Worm (Caenorhabditis elegans) whole organism, L4 larva: ENCODE data around the gene Y97E10AR.6.
A peak's percentile ranks its signal among the peaks of the same experiment; 100 is the strongest.

ENCODE experiments used
- F49E8.2 ChIP-seq: sonication (generic microtip); optimal IDR thresholded peaks from 2 replicates; lab custom pipeline; 2016; ENCODE audit warnings: missing compliant biosample characterization, mild to moderate bottlenecking, missing genetic modification characterization, borderline replicate concordance
- T26A8.4 ChIP-seq: fragments of 200-800 bp; sonication (Bioruptor generic); IDR thresholded peaks from 2 replicates; pipeline ENCODE4 v1.3.6; 2022; ENCODE audit warnings: missing genetic modification characterization, missing compliant biosample characterization
- Y48G9A.11 ChIP-seq: fragments of 200-800 bp; sonication (Bioruptor generic); IDR thresholded peaks from 2 replicates; pipeline ENCODE4 v1.3.6; 2022; ENCODE audit warnings: missing genetic modification reagents, missing genetic modification characterization, missing compliant biosample characterization
- aly-2 ChIP-seq: sonication (generic microtip); optimal IDR thresholded peaks from 2 replicates; lab custom pipeline; 2018; ENCODE audit warnings: missing biosample characterization, missing genetic modification characterization
- ama-1 ChIP-seq: fragments of 150-350 bp; optimal IDR thresholded peaks from 2 replicates; lab custom pipeline; 2014; ENCODE audit warnings: inconsistent platforms, mixed read lengths
- ceh-44 ChIP-seq: fragments of 200-800 bp; sonication (Bioruptor generic); IDR thresholded peaks from 2 replicates; pipeline ENCODE4 v1.3.6; 2022; ENCODE audit warnings: missing genetic modification reagents, missing genetic modification characterization, missing compliant biosample characterization
- ceh-82 ChIP-seq: sonication (generic microtip); optimal IDR thresholded peaks from 2 replicates; lab custom pipeline; 2017; ENCODE audit warnings: missing biosample characterization, missing genetic modification characterization
- ces-1 ChIP-seq: fragments of 150-350 bp; sonication (generic microtip); optimal IDR thresholded peaks from 4 replicates; lab custom pipeline; 2014; ENCODE audit warnings: missing biosample characterization, missing genetic modification reagents, missing genetic modification characterization
- daf-12 ChIP-seq: fragments of 150-350 bp; optimal IDR thresholded peaks from 2 replicates; lab custom pipeline; 2014; ENCODE audit warnings: missing biosample characterization, missing genetic modification reagents, missing genetic modification characterization
- daf-16 ChIP-seq, 3 experiments: sonication (generic microtip); optimal IDR thresholded peaks; 2 replicates each; lab custom pipeline; 2016 to 2017; ENCODE audit warnings: missing genetic modification characterization in 3 of 3, missing genetic modification reagents in 3 of 3, mild to moderate bottlenecking in 2 of 3, missing compliant biosample characterization in 2 of 3, missing biosample characterization in 1 of 3, moderate library complexity in 1 of 3
- dmd-6 ChIP-seq: fragments of 200-800 bp; sonication (Bioruptor generic); IDR thresholded peaks from 2 replicates; pipeline ENCODE4 v1.3.6; 2022; ENCODE audit warnings: missing genetic modification reagents, missing genetic modification characterization, missing compliant biosample characterization
- dmd-9 ChIP-seq: fragments of 200-800 bp; sonication (Bioruptor generic); IDR thresholded peaks from 2 replicates; pipeline ENCODE4 v1.3.6; 2022; ENCODE audit warnings: missing genetic modification reagents, missing genetic modification characterization, missing compliant biosample characterization
- duxl-1 ChIP-seq: sonication (generic microtip); optimal IDR thresholded peaks from 2 replicates; lab custom pipeline; 2016; ENCODE audit warnings: mild to moderate bottlenecking, missing genetic modification characterization, moderate library complexity, missing compliant biosample characterization; ENCODE audit not compliant: poor library complexity
- dve-1 ChIP-seq: sonication (generic microtip); optimal IDR thresholded peaks from 2 replicates; lab custom pipeline; 2017; ENCODE audit warnings: antibody characterized with exemption, mild to moderate bottlenecking, missing genetic modification characterization, missing compliant biosample characterization; ENCODE audit not compliant: insufficient read depth
- egl-43 ChIP-seq: fragments of 200-800 bp; sonication (Bioruptor generic); IDR thresholded peaks from 2 replicates; pipeline ENCODE4 v1.3.6; 2022; ENCODE audit warnings: missing genetic modification reagents, missing genetic modification characterization, missing compliant biosample characterization
- fkh-10 ChIP-seq: fragments of 150-350 bp; optimal IDR thresholded peaks from 2 replicates; lab custom pipeline; 2014; ENCODE audit warnings: missing biosample characterization, missing genetic modification reagents, missing genetic modification characterization
- hlh-11 ChIP-seq: fragments of 200-800 bp; sonication (Bioruptor generic); optimal IDR thresholded peaks from 2 replicates; lab custom pipeline; 2018; ENCODE audit warnings: mild to moderate bottlenecking, missing genetic modification characterization, missing compliant biosample characterization
- hlh-30 ChIP-seq: sonication (generic microtip); optimal IDR thresholded peaks from 2 replicates; lab custom pipeline; 2017; ENCODE audit warnings: antibody characterized with exemption, mild to moderate bottlenecking, missing genetic modification characterization, missing compliant biosample characterization; ENCODE audit not compliant: insufficient read depth
- lim-7 ChIP-seq: fragments of 200-800 bp; sonication (Bioruptor generic); IDR thresholded peaks from 2 replicates; pipeline ENCODE4 v1.3.6; 2022; ENCODE audit warnings: missing genetic modification characterization, missing compliant biosample characterization
- lin-1 ChIP-seq: fragments of 200-800 bp; sonication (Bioruptor generic); IDR thresholded peaks from 2 replicates; pipeline ENCODE4 v1.3.6; 2022; ENCODE audit warnings: missing genetic modification reagents, missing genetic modification characterization, missing compliant biosample characterization
- lin-15B ChIP-seq: fragments of 150-350 bp; sonication (generic microtip); optimal IDR thresholded peaks from 3 replicates; lab custom pipeline; 2014; ENCODE audit warnings: missing biosample characterization, missing genetic modification characterization
- lin-29 ChIP-seq: fragments of 200-800 bp; sonication (Bioruptor generic); IDR thresholded peaks from 2 replicates; pipeline ENCODE4 v1.3.6; 2022; ENCODE audit warnings: missing genetic modification reagents, missing genetic modification characterization, missing compliant biosample characterization
- lin-38 ChIP-seq: fragments of 200-800 bp; sonication (Bioruptor generic); IDR thresholded peaks from 2 replicates; pipeline ENCODE4 v1.3.6; 2022; ENCODE audit warnings: missing genetic modification reagents, missing genetic modification characterization, missing compliant biosample characterization
- lin-39 ChIP-seq: fragments of 150-350 bp; optimal IDR thresholded peaks from 2 replicates; lab custom pipeline; 2014; ENCODE audit warnings: missing biosample characterization, missing genetic modification reagents, missing genetic modification characterization
- lir-3 ChIP-seq: sonication (generic microtip); optimal IDR thresholded peaks from 2 replicates; lab custom pipeline; 2016; ENCODE audit warnings: mild to moderate bottlenecking, missing genetic modification characterization, missing compliant biosample characterization
- madf-5 ChIP-seq, 2 experiments: fragments of 200-800 bp; sonication (Bioruptor generic); IDR thresholded peaks; 2 replicates each; pipeline ENCODE4 v1.3.6; 2022; ENCODE audit warnings: missing compliant biosample characterization in 2 of 2, missing genetic modification characterization in 2 of 2
- madf-9 ChIP-seq: fragments of 200-800 bp; sonication (Bioruptor generic); conservative IDR thresholded peaks from 2 replicates; pipeline ENCODE4 v1.3.6; 2022; ENCODE audit warnings: missing genetic modification reagents, missing genetic modification characterization, missing compliant biosample characterization
- mep-1 ChIP-seq: fragments of 150-350 bp; sonication (generic microtip); optimal IDR thresholded peaks from 3 replicates; lab custom pipeline; 2014; ENCODE audit warnings: missing biosample characterization, missing genetic modification characterization
- mes-2 ChIP-seq: sonication (generic microtip); optimal IDR thresholded peaks from 2 replicates; lab custom pipeline; 2016; ENCODE audit warnings: missing genotype, mild to moderate bottlenecking, missing genetic modification characterization, missing compliant biosample characterization; ENCODE audit not compliant: poor library complexity, severe bottlenecking
- mxl-3 ChIP-seq: fragments of 200-800 bp; sonication (Bioruptor generic); optimal IDR thresholded peaks from 2 replicates; lab custom pipeline; 2018; ENCODE audit warnings: mild to moderate bottlenecking, missing genetic modification characterization, missing compliant biosample characterization
- nhr-102 ChIP-seq: sonication (generic microtip); optimal IDR thresholded peaks from 2 replicates; lab custom pipeline; 2016; ENCODE audit warnings: mild to moderate bottlenecking, missing genetic modification characterization, moderate library complexity, missing compliant biosample characterization
- nhr-28 ChIP-seq: fragments of 150-350 bp; optimal IDR thresholded peaks from 2 replicates; lab custom pipeline; 2014; ENCODE audit warnings: missing biosample characterization, missing genetic modification characterization
- nhr-42 ChIP-seq: fragments of 200-800 bp; sonication (Bioruptor generic); IDR thresholded peaks from 2 replicates; pipeline ENCODE4 v1.3.6; 2022; ENCODE audit warnings: missing genetic modification characterization, missing compliant biosample characterization
- nhr-48 ChIP-seq: sonication (generic microtip); optimal IDR thresholded peaks from 2 replicates; lab custom pipeline; 2016; ENCODE audit warnings: mild to moderate bottlenecking, missing genetic modification characterization, missing compliant biosample characterization
- pqm-1 ChIP-seq: sonication (generic microtip); optimal IDR thresholded peaks from 2 replicates; lab custom pipeline; 2017; ENCODE audit warnings: missing biosample characterization, missing genetic modification characterization
- saeg-2 ChIP-seq: fragments of 200-800 bp; sonication (Bioruptor generic); IDR thresholded peaks from 2 replicates; pipeline ENCODE4 v1.3.6; 2022; ENCODE audit warnings: missing genetic modification reagents, missing genetic modification characterization, missing compliant biosample characterization
- set-16 ChIP-seq: fragments of 200-800 bp; sonication (Bioruptor generic); IDR thresholded peaks from 2 replicates; pipeline ENCODE4 v1.3.6; 2022; ENCODE audit warnings: missing genetic modification reagents, missing genetic modification characterization, missing compliant biosample characterization
- spr-3 ChIP-seq: fragments of 200-800 bp; sonication (Bioruptor generic); optimal IDR thresholded peaks from 2 replicates; lab custom pipeline; 2018; ENCODE audit warnings: mild to moderate bottlenecking, missing genetic modification characterization, missing compliant biosample characterization
- tag-97 ChIP-seq: fragments of 200-800 bp; sonication (Bioruptor generic); IDR thresholded peaks from 2 replicates; pipeline ENCODE4 v1.3.6; 2022; ENCODE audit warnings: missing genetic modification characterization, missing compliant biosample characterization
- unc-130 ChIP-seq: sonication (generic microtip); optimal IDR thresholded peaks from 2 replicates; lab custom pipeline; 2016; ENCODE audit warnings: missing genetic modification reagents, missing genetic modification characterization, missing compliant biosample characterization
- zip-2 ChIP-seq: fragments of 150-350 bp; optimal IDR thresholded peaks from 2 replicates; lab custom pipeline; 2014; ENCODE audit warnings: missing biosample characterization, missing genetic modification characterization
- ztf-11 ChIP-seq: fragments of 150-350 bp; optimal IDR thresholded peaks from 2 replicates; lab custom pipeline; 2014; ENCODE audit warnings: missing biosample characterization, missing genetic modification characterization
- ztf-7 ChIP-seq: fragments of 150-350 bp; optimal IDR thresholded peaks from 2 replicates; lab custom pipeline; 2014; ENCODE audit warnings: missing biosample characterization, missing genetic modification characterization

The Y97E10AR.6 gene

ce11 chrV:8017924-8018323, 4.2 kb upstream of the Y97E10AR.6 start (continued):
- TF ChIP-seq set-16 (GFP tag; lab: Robert Waterston, UW) (no peak), ceh-44 (no peak), lin-15B (no peak), ztf-11 (tag; lab: Kevin White, UChicago) (no peak), mep-1 (peak; percentile 1), madf-9 (no peak), lin-39 (tag; lab: Kevin White, UChicago) (no peak), mes-2 (tag; lab: Kevin White, UChicago) (no peak), mxl-3 (GFP tag; lab: Kevin White, UChicago) (no peak), saeg-2 (GFP tag; lab: Robert Waterston, UW) (no peak), Y48G9A.11 (GFP tag; lab: Robert Waterston, UW) (no peak), nhr-48 (tag; lab: Kevin White, UChicago) (no peak), nhr-42 (GFP tag; lab: Robert Waterston, UW) (no peak), aly-2 (tag; lab: Kevin White, UChicago) (no peak), zip-2 (tag; lab: Kevin White, UChicago) (no peak), lin-29 (GFP tag; lab: Robert Waterston, UW) (no peak), ceh-82 (no peak), ces-1 (GFP tag; lab: Kevin White, UChicago) (no peak), hlh-11 (peak; percentile 65)

ce11 chrV:8016928-8017327, 3.2 kb upstream of the Y97E10AR.6 start, which contains the start of gene sptl-2:
Gene sptl-2, plus strand, starts transcription at chrV:8017207.
- TF ChIP-seq mes-2 (tag; lab: Kevin White, UChicago) (peak; percentile 8), egl-43 (GFP tag; lab: Robert Waterston, UW) (no peak), nhr-28 (tag; lab: Kevin White, UChicago) (peak; percentile 59), mep-1 (peak; percentile 4), dmd-9 (GFP tag; lab: Robert Waterston, UW) (no peak), dmd-6 (GFP tag; lab: Robert Waterston, UW) (peak; percentile 23), daf-12 (tag; lab: Kevin White, UChicago) (no peak), pqm-1 (tag; lab: Kevin White, UChicago) (peak; percentile 84), dve-1 (peak; percentile 15), daf-16 (GFP tag; optimal IDR thresholded peaks at IDR 0.05; lab: Kevin White, UChicago) (no peak), daf-16 (tag; optimal IDR thresholded peaks at IDR 0.05; lab: Kevin White, UChicago) (peak; percentile 40)
- TF ChIP-seq, all 104 proteins: peak for 7

ce11 chrV:8014710-8015314, 1.1 kb upstream of the Y97E10AR.6 start:
- TF ChIP-seq lim-7 (GFP tag; lab: Robert Waterston, UW), result 0 out of 2 replicates have a peak, but pooled peaks have one; percentile 6
- TF ChIP-seq lin-38 (GFP tag; lab: Robert Waterston, UW), result 0 out of 2 replicates have a peak, but pooled peaks have one; percentile 21
- TF ChIP-seq F49E8.2 (tag; lab: Kevin White, UChicago), result peak; percentile 40
- TF ChIP-seq, all 104 proteins: peak for 3; not testable (repeated sequence) for 101

- TF ChIP-seq spr-3 (GFP tag; lab: Kevin White, UChicago) (no peak), madf-5 (GFP tag; IDR thresholded peaks at IDR 0.05; lab: Robert Waterston, UW) (no peak), T26A8.4 (GFP tag; lab: Robert Waterston, UW) (peak; percentile 43; the same call in 1 of the 2 replicates), nhr-102 (peak; percentile 4), lin-1 (GFP tag; lab: Robert Waterston, UW) (peak; percentile 53; the same call in 1 of the 2 replicates), lin-38 (GFP tag; lab: Robert Waterston, UW) (peak; percentile 39), F49E8.2 (tag; lab: Kevin White, UChicago) (peak; percentile 8), daf-16 (GFP tag; optimal IDR thresholded peaks at IDR 0.05; lab: Kevin White, UChicago) (no peak), daf-16 (tag; optimal IDR thresholded peaks at IDR 0.05; lab: Kevin White, UChicago) (peak; percentile 3), hlh-30 (no peak), fkh-10 (GFP tag; lab: Kevin White, UChicago) (no peak), unc-130 (GFP tag; lab: Kevin White, UChicago) (no peak), ama-1 (peak; percentile 57), dve-1 (peak; percentile 1), lir-3 (no peak), ceh-82 (no peak), ztf-7 (tag; lab: Kevin White, UChicago) (no peak), tag-97 (GFP tag; lab: Robert Waterston, UW) (no peak), mes-2 (tag; lab: Kevin White, UChicago) (peak; percentile 35), duxl-1 (no peak)
Measured at ce11 chrV:8012032-8012431, 1.7 kb downstream of the Y97E10AR.6 start, which contains the start of gene rpb-9. Gene rpb-9, minus strand, starts transcription at chrV:8012345.
